Worm (Caenorhabditis elegans): ENCODE data around the gene ttr-2.

Gene ttr-2

ce11 chrIII:9951864-9952263 lies 24.3 kb downstream of the ttr-2 start, which contains the start of gene K03H1.11:
Gene K03H1.11, minus strand, starts transcription at chrIII:9951964.
- TF ChIP-seq zip-2 (tag; optimal IDR thresholded peaks at IDR 0.05) (no peak), unc-62 (GFP tag; optimal IDR thresholded peaks at IDR 0.05 in 1 of 2) (peak in 1 of 2 experiments; percentile 31), unc-62 (tag; optimal IDR thresholded peaks at IDR 0.05) (no peak), lin-13 (GFP tag; optimal IDR thresholded peaks at IDR 0.05) (no peak)

- TF ChIP-seq mes-2 (tag; optimal IDR thresholded peaks at IDR 0.05; ENCODE audit: poor library complexity, severe bottlenecking) (peak; percentile 17), nhr-28 (tag; optimal IDR thresholded peaks at IDR 0.05) (peak; percentile 18), lin-38 (GFP tag; IDR thresholded peaks at IDR 0.05) (peak; percentile 44), nhr-42 (GFP tag; IDR thresholded peaks at IDR 0.05) (no peak), lir-3 (tag; optimal IDR thresholded peaks at IDR 0.05) (no peak), daf-16 (GFP tag; optimal IDR thresholded peaks at IDR 0.05) (no peak), daf-16 (tag; optimal IDR thresholded peaks at IDR 0.05) (peak; percentile 19), lsy-2 (tag; optimal IDR thresholded peaks at IDR 0.05) (peak in 1 of 2 experiments; percentile 53), zip-11 (GFP tag; IDR thresholded peaks at IDR 0.05) (no peak), aha-1 (tag) (no peak)
These were observed 28.6 kb downstream of the ttr-2 start, which contains the start of gene mog-1 for ce11 chrIII:9956123-9956522. Gene mog-1, minus strand, starts transcription at chrIII:9956215.

DNA sequence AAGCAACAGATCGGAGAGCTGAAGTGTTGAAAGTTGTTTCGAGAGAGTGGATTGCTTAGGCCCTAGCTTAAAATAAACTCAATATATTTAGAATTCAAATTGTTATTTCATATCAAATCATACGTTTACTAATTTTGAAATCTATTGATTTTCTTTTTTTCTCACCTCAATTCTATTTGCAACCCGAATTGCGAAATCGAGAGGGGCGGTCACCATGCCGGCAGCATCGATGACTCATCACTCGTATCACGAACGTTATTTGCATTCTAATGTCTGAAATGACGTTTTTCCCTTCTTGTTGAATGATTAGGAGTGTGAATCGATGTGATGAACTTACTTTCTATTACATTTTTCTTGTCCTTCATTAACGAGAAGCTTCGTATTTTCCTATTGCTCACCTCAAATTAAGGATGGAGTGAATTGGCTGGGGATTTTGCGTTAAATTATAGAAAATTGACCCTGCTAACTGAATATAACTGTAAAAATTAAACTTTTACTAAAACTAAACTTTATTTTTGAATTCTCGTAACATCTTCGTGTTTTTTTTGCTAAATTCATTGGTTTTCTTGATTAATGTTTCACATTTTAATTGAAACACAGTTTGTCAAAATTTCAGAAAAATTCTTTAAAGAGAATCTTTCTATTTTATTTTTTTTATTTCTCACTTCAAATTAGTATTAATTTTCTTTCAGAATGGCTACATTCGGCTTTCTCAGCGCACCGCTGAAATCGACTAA lies 29.3 kb downstream of the ttr-2 start, which contains the start of gene alx-1:
TSS of gene alx-1 (plus strand) at position 687 of the 737 bp plus-strand sequence.
- TF ChIP-seq nhr-28 (tag; optimal IDR thresholded peaks at IDR 0.05): peak; percentile 14
- TF ChIP-seq ama-1 (optimal IDR thresholded peaks at IDR 0.05): no peak
- no peak for TF ChIP-seq F44E2.7 (GFP tag; IDR thresholded peaks at IDR 0.05)
- peak in 1 of 2 experiments; percentile 63 for TF ChIP-seq unc-62 (GFP tag; optimal IDR thresholded peaks at IDR 0.05 in 1 of 2)
- TF ChIP-seq unc-62 (tag; optimal IDR thresholded peaks at IDR 0.05): no peak
- TF ChIP-seq pqm-1 (tag; optimal IDR thresholded peaks at IDR 0.05): peak; percentile 62
- peak; percentile 53 for TF ChIP-seq hlh-30 (tag; optimal IDR thresholded peaks at IDR 0.05; ENCODE audit: insufficient read depth)
- no peak for TF ChIP-seq daf-16 (GFP tag; optimal IDR thresholded peaks at IDR 0.05)
- peak; percentile 49 for TF ChIP-seq daf-16 (tag; optimal IDR thresholded peaks at IDR 0.05)
- peak; percentile 49 for TF ChIP-seq mes-2 (tag; optimal IDR thresholded peaks at IDR 0.05; ENCODE audit: poor library complexity, severe bottlenecking)
- peak; percentile 58 for TF ChIP-seq mxl-3 (GFP tag; optimal IDR thresholded peaks at IDR 0.05)
- TF ChIP-seq nhr-6 (tag; optimal IDR thresholded peaks at IDR 0.05): peak; percentile 35
- TF ChIP-seq jun-1 (tag; optimal IDR thresholded peaks at IDR 0.05): peak; percentile 19
- TF ChIP-seq dmd-6 (GFP tag; IDR thresholded peaks at IDR 0.05): peak; percentile 45; the same call in 1 of the 2 replicates
- peak; percentile 31 for TF ChIP-seq dve-1 (tag; optimal IDR thresholded peaks at IDR 0.05; ENCODE audit: insufficient read depth)
- TF ChIP-seq dpl-1 (GFP tag; optimal IDR thresholded peaks at IDR 0.05): no peak
- TF ChIP-seq hlh-11 (tag; optimal IDR thresholded peaks at IDR 0.05): peak; percentile 23

- no peak for TF ChIP-seq dmd-6 (GFP tag; IDR thresholded peaks at IDR 0.05)
- 0 out of 2 replicates have a peak, but pooled peaks have one; percentile 42 for TF ChIP-seq ZK337.2 (GFP tag; IDR thresholded peaks at IDR 0.05)
- no peak for TF ChIP-seq lin-39 (tag; optimal IDR thresholded peaks at IDR 0.05)
- no peak for TF ChIP-seq php-3 (GFP tag; IDR thresholded peaks at IDR 0.05)
- TF ChIP-seq F26F4.8 (GFP tag; conservative IDR thresholded peaks at IDR 0.05): no peak
- no peak for TF ChIP-seq vab-7 (GFP tag; IDR thresholded peaks at IDR 0.05)
- TF ChIP-seq mxl-3 (GFP tag; optimal IDR thresholded peaks at IDR 0.05): no peak
- 0 out of 2 replicates have a peak, but pooled peaks have one; percentile 19 for TF ChIP-seq T26A8.4 (GFP tag; IDR thresholded peaks at IDR 0.05)
- TF ChIP-seq lin-15B (tag; optimal IDR thresholded peaks at IDR 0.05): no peak
- TF ChIP-seq set-16 (GFP tag; IDR thresholded peaks at IDR 0.05): no peak
- no peak for TF ChIP-seq spr-3 (GFP tag; optimal IDR thresholded peaks at IDR 0.05)
- no peak for TF ChIP-seq saeg-2 (GFP tag; IDR thresholded peaks at IDR 0.05)
- no peak for TF ChIP-seq F49E8.2 (tag; optimal IDR thresholded peaks at IDR 0.05; ENCODE audit: borderline replicate concordance)
These were observed 35.9 kb downstream of the ttr-2 start for ce11 chrIII:9963447-9963846.

All from whole organism, L4 larva.